Worm (Caenorhabditis elegans): ENCODE measurements around the gene fbxa-169.

Gene fbxa-169

ce11 chrII:13648230-13648629 is at the start of gene fbxa-169:
TSS of gene fbxa-169 (plus strand) at chrII:13648530.
- TF ChIP-seq B0310.2 (tag; optimal IDR thresholded peaks at IDR 0.05) (no peak), ceh-36 (tag; optimal IDR thresholded peaks at IDR 0.05) (no peak), pes-1 (GFP tag; IDR thresholded peaks at IDR 0.05) (no peak), F13C5.2 (tag; optimal IDR thresholded peaks at IDR 0.05) (no peak), flt-1 (GFP tag; IDR thresholded peaks at IDR 0.05) (no peak), scrt-1 (GFP tag; IDR thresholded peaks at IDR 0.05) (no peak), aly-1 (tag; optimal IDR thresholded peaks at IDR 0.05) (no peak), ceh-13 (GFP tag; optimal IDR thresholded peaks at IDR 0.05) (no peak)

ce11 chrII:13600904-13601303 is 47.4 kb upstream of the fbxa-169 start, which contains the start of gene csp-1:
TSS of gene csp-1 (plus strand) at chrII:13601204.
- no peak for TF ChIP-seq aly-1 (tag; optimal IDR thresholded peaks at IDR 0.05)
- no peak for TF ChIP-seq tra-4 (tag; optimal IDR thresholded peaks at IDR 0.05)
- no peak for TF ChIP-seq ceh-36 (tag; optimal IDR thresholded peaks at IDR 0.05)
- no peak for TF ChIP-seq F13C5.2 (tag; optimal IDR thresholded peaks at IDR 0.05)
- no peak for TF ChIP-seq hnd-1 (tag; optimal IDR thresholded peaks at IDR 0.05)
- TF ChIP-seq hmg-4 (GFP tag; optimal IDR thresholded peaks at IDR 0.05): no peak
- no peak for TF ChIP-seq ceh-13 (GFP tag; optimal IDR thresholded peaks at IDR 0.05)
- TF ChIP-seq ama-1 (optimal IDR thresholded peaks at IDR 0.05): no peak

ce11 chrII:13609655-13610054 is 38.7 kb upstream of the fbxa-169 start, which contains the start of gene gst-20:
TSS of gene gst-20 (minus strand) at chrII:13609824.
- TF ChIP-seq hmg-4 (GFP tag; optimal IDR thresholded peaks at IDR 0.05) (no peak), flt-1 (GFP tag; IDR thresholded peaks at IDR 0.05) (no peak), ceh-13 (GFP tag; optimal IDR thresholded peaks at IDR 0.05) (no peak), ama-1 (optimal IDR thresholded peaks at IDR 0.05) (no peak), B0310.2 (tag; optimal IDR thresholded peaks at IDR 0.05) (no peak), tbx-37 (GFP tag; conservative IDR thresholded peaks at IDR 0.05) (no peak), hnd-1 (tag; optimal IDR thresholded peaks at IDR 0.05) (no peak), tra-4 (tag; optimal IDR thresholded peaks at IDR 0.05) (no peak), ceh-36 (tag; optimal IDR thresholded peaks at IDR 0.05) (no peak), scrt-1 (GFP tag; IDR thresholded peaks at IDR 0.05) (no peak), tbx-11 (GFP tag; IDR thresholded peaks at IDR 0.05) (no peak), F13C5.2 (tag; optimal IDR thresholded peaks at IDR 0.05) (no peak), sea-1 (GFP tag; conservative IDR thresholded peaks at IDR 0.05) (no peak), ets-7 (tag; optimal IDR thresholded peaks at IDR 0.05) (no peak), aly-1 (tag; optimal IDR thresholded peaks at IDR 0.05) (no peak), pes-1 (GFP tag; IDR thresholded peaks at IDR 0.05) (no peak), hmbx-1 (tag; optimal IDR thresholded peaks at IDR 0.05) (no peak)

- TF ChIP-seq ceh-13 (GFP tag; optimal IDR thresholded peaks at IDR 0.05) (no peak), aly-1 (tag; optimal IDR thresholded peaks at IDR 0.05) (no peak), scrt-1 (GFP tag; IDR thresholded peaks at IDR 0.05) (no peak), B0310.2 (tag; optimal IDR thresholded peaks at IDR 0.05) (no peak), F13C5.2 (tag; optimal IDR thresholded peaks at IDR 0.05) (no peak), hmbx-1 (tag; optimal IDR thresholded peaks at IDR 0.05) (no peak), ceh-36 (tag; optimal IDR thresholded peaks at IDR 0.05) (no peak), ets-7 (tag; optimal IDR thresholded peaks at IDR 0.05) (no peak), tra-4 (tag; optimal IDR thresholded peaks at IDR 0.05) (no peak), hmg-4 (GFP tag; optimal IDR thresholded peaks at IDR 0.05) (no peak), tbx-11 (GFP tag; IDR thresholded peaks at IDR 0.05) (no peak), tbx-37 (GFP tag; conservative IDR thresholded peaks at IDR 0.05) (no peak), pes-1 (GFP tag; IDR thresholded peaks at IDR 0.05) (no peak), ama-1 (optimal IDR thresholded peaks at IDR 0.05) (no peak), flt-1 (GFP tag; IDR thresholded peaks at IDR 0.05) (no peak), sea-1 (GFP tag; conservative IDR thresholded peaks at IDR 0.05) (no peak), hnd-1 (tag; optimal IDR thresholded peaks at IDR 0.05) (no peak)
Observed at ce11 chrII:13611186-13611585, 37.1 kb upstream of the fbxa-169 start, which contains the start of gene gst-24. TSS of gene gst-24 (minus strand) at chrII:13611366.

- TF ChIP-seq B0310.2 (tag; optimal IDR thresholded peaks at IDR 0.05) (no peak), tbx-11 (GFP tag; IDR thresholded peaks at IDR 0.05) (no peak), hmg-4 (GFP tag; optimal IDR thresholded peaks at IDR 0.05) (no peak), scrt-1 (GFP tag; IDR thresholded peaks at IDR 0.05) (no peak), ets-7 (tag; optimal IDR thresholded peaks at IDR 0.05) (no peak), hmbx-1 (tag; optimal IDR thresholded peaks at IDR 0.05) (no peak), ceh-13 (GFP tag; optimal IDR thresholded peaks at IDR 0.05) (no peak), sea-1 (GFP tag; conservative IDR thresholded peaks at IDR 0.05) (no peak), ama-1 (optimal IDR thresholded peaks at IDR 0.05) (no peak), hnd-1 (tag; optimal IDR thresholded peaks at IDR 0.05) (no peak), aly-1 (tag; optimal IDR thresholded peaks at IDR 0.05) (no peak), pes-1 (GFP tag; IDR thresholded peaks at IDR 0.05) (no peak), flt-1 (GFP tag; IDR thresholded peaks at IDR 0.05) (no peak), ceh-36 (tag; optimal IDR thresholded peaks at IDR 0.05) (no peak), tra-4 (tag; optimal IDR thresholded peaks at IDR 0.05) (no peak), tbx-37 (GFP tag; conservative IDR thresholded peaks at IDR 0.05) (no peak), F13C5.2 (tag; optimal IDR thresholded peaks at IDR 0.05) (no peak)
Observed at ce11 chrII:13613096-13613495, 35.2 kb upstream of the fbxa-169 start, which contains the start of gene gst-15. TSS of gene gst-15 (minus strand) at chrII:13613196.

- no peak for TF ChIP-seq aly-1 (tag; optimal IDR thresholded peaks at IDR 0.05)
- no peak for TF ChIP-seq pes-1 (GFP tag; IDR thresholded peaks at IDR 0.05)
- TF ChIP-seq F13C5.2 (tag; optimal IDR thresholded peaks at IDR 0.05): no peak
- no peak for TF ChIP-seq sea-1 (GFP tag; conservative IDR thresholded peaks at IDR 0.05)
- TF ChIP-seq ceh-36 (tag; optimal IDR thresholded peaks at IDR 0.05): no peak
- TF ChIP-seq ama-1 (optimal IDR thresholded peaks at IDR 0.05): no peak
- TF ChIP-seq tra-4 (tag; optimal IDR thresholded peaks at IDR 0.05): no peak
- no peak for TF ChIP-seq tbx-11 (GFP tag; IDR thresholded peaks at IDR 0.05)
- TF ChIP-seq flt-1 (GFP tag; IDR thresholded peaks at IDR 0.05): no peak
- TF ChIP-seq hmg-4 (GFP tag; optimal IDR thresholded peaks at IDR 0.05): no peak
- TF ChIP-seq ets-7 (tag; optimal IDR thresholded peaks at IDR 0.05): no peak
- TF ChIP-seq hmbx-1 (tag; optimal IDR thresholded peaks at IDR 0.05): no peak
- no peak for TF ChIP-seq tbx-37 (GFP tag; conservative IDR thresholded peaks at IDR 0.05)
- no peak for TF ChIP-seq scrt-1 (GFP tag; IDR thresholded peaks at IDR 0.05)
- TF ChIP-seq hnd-1 (tag; optimal IDR thresholded peaks at IDR 0.05): no peak
Observed at ce11 chrII:13614516-13614915, 33.8 kb upstream of the fbxa-169 start.

ce11 chrII:13616000-13616399 is 32.3 kb upstream of the fbxa-169 start, which contains the start of gene gst-14:
TSS of gene gst-14 (minus strand) at chrII:13616100.
- TF ChIP-seq hnd-1 (tag; optimal IDR thresholded peaks at IDR 0.05): no peak
- no peak for TF ChIP-seq tra-4 (tag; optimal IDR thresholded peaks at IDR 0.05)
- no peak for TF ChIP-seq pes-1 (GFP tag; IDR thresholded peaks at IDR 0.05)
- no peak for TF ChIP-seq ceh-36 (tag; optimal IDR thresholded peaks at IDR 0.05)
